Fruit fly (Drosophila melanogaster) whole organism, embryonic: Measurements from ENCODE around the gene Dus1.

Experiments
- Ada2b ChIP-seq: fragments of 200-800 bp; sonication (Bioruptor generic); IDR thresholded peaks from 2 replicates; pipeline ENCODE4 v1.3.6; 2022; ENCODE audit warnings: missing biosample characterization, missing genetic modification characterization
- C15 ChIP-seq: fragments of 200-800 bp; sonication (Bioruptor generic); IDR thresholded peaks from 3 replicates; pipeline ENCODE4 v1.3.6; 2022; ENCODE audit warnings: missing biosample characterization, missing genetic modification characterization
- CG10321 ChIP-seq: fragments of 200-800 bp; sonication (Bioruptor generic); IDR thresholded peaks from 2 replicates; pipeline ENCODE4 v1.3.6; 2022; ENCODE audit warnings: missing biosample characterization, missing genetic modification characterization
- CG10565 ChIP-seq: fragments of 200-800 bp; sonication (Bioruptor generic); optimal IDR thresholded peaks from 3 replicates; lab custom pipeline; 2016; ENCODE audit warnings: missing biosample characterization, mild to moderate bottlenecking, missing genetic modification characterization
- CG11696 ChIP-seq: fragments of 200-800 bp; sonication (Bioruptor generic); IDR thresholded peaks from 2 replicates; pipeline ENCODE4 v1.3.6; 2022; ENCODE audit warnings: missing biosample characterization, missing genetic modification characterization
- CG1233 ChIP-seq: fragments of 200-800 bp; sonication (Bioruptor generic); optimal IDR thresholded peaks from 4 replicates; lab custom pipeline; 2018; ENCODE audit warnings: missing biosample characterization, mild to moderate bottlenecking, missing genetic modification characterization
- CG1529 ChIP-seq: fragments of 200-800 bp; sonication (Bioruptor generic); optimal IDR thresholded peaks from 3 replicates; lab custom pipeline; 2018; ENCODE audit warnings: missing biosample characterization, missing genetic modification characterization
- CG15479 ChIP-seq: fragments of 200-800 bp; sonication (Bioruptor generic); optimal IDR thresholded peaks from 3 replicates; lab custom pipeline; 2019; ENCODE audit warnings: missing biosample characterization, mild to moderate bottlenecking, missing genetic modification characterization, moderate library complexity
- CG17568 ChIP-seq: fragments of 200-800 bp; sonication (Bioruptor generic); optimal IDR thresholded peaks from 2 replicates; lab custom pipeline; 2018; ENCODE audit warnings: missing biosample characterization, mild to moderate bottlenecking, missing genetic modification characterization, moderate library complexity
- CG18599 ChIP-seq: fragments of 200-800 bp; sonication (Bioruptor generic); optimal IDR thresholded peaks from 3 replicates; lab custom pipeline; 2017; ENCODE audit warnings: missing biosample characterization, missing genetic modification characterization, mild to moderate bottlenecking, moderate library complexity, missing genetic modification reagents
- CG18764 ChIP-seq: fragments of 200-800 bp; sonication (Bioruptor generic); optimal IDR thresholded peaks from 3 replicates; lab custom pipeline; 2016; ENCODE audit warnings: missing biosample characterization, missing genetic modification characterization
- CG2120 ChIP-seq: fragments of 200-800 bp; sonication (Bioruptor generic); optimal IDR thresholded peaks from 3 replicates; lab custom pipeline; 2016; ENCODE audit warnings: missing biosample characterization, missing genetic modification characterization
- CG6272 ChIP-seq: fragments of 200-800 bp; sonication (Bioruptor generic); IDR thresholded peaks from 2 replicates; pipeline ENCODE4 v1.3.6; 2022; ENCODE audit warnings: missing biosample characterization, missing genetic modification characterization
- CG6854 ChIP-seq: fragments of 200-800 bp; sonication (Bioruptor generic); optimal IDR thresholded peaks from 3 replicates; lab custom pipeline; 2017; ENCODE audit warnings: missing biosample characterization, mild to moderate bottlenecking, missing genetic modification characterization
- CG7745 ChIP-seq: fragments of 200-800 bp; sonication (Bioruptor generic); optimal IDR thresholded peaks from 2 replicates; lab custom pipeline; 2018; ENCODE audit warnings: missing biosample characterization, mild to moderate bottlenecking, missing genetic modification characterization, moderate library complexity
- CG9727 ChIP-seq: fragments of 200-800 bp; sonication (Bioruptor generic); optimal IDR thresholded peaks from 3 replicates; lab custom pipeline; 2017; ENCODE audit warnings: missing biosample characterization, mild to moderate bottlenecking, missing genetic modification characterization
- Dip3 ChIP-seq: fragments of 200-800 bp; sonication (Bioruptor generic); optimal IDR thresholded peaks from 3 replicates; lab custom pipeline; 2016; ENCODE audit warnings: missing biosample characterization, missing genetic modification characterization
- Dp ChIP-seq: fragments of 200-800 bp; sonication (Bioruptor generic); optimal IDR thresholded peaks from 2 replicates; lab custom pipeline; 2018; ENCODE audit warnings: missing biosample characterization, mild to moderate bottlenecking, missing genetic modification characterization, moderate library complexity
- Fer2 ChIP-seq: fragments of 200-800 bp; sonication (Bioruptor generic); optimal IDR thresholded peaks from 2 replicates; lab custom pipeline; 2018; ENCODE audit warnings: missing biosample characterization, mild to moderate bottlenecking, missing genetic modification characterization, moderate library complexity
- Lim3 ChIP-seq: fragments of 200-800 bp; sonication (Bioruptor generic); IDR thresholded peaks from 2 replicates; pipeline ENCODE4 v1.3.6; 2022; ENCODE audit warnings: missing biosample characterization, missing genetic modification characterization
- Nf-YA ChIP-seq: fragments of 200-800 bp; sonication (Bioruptor generic); IDR thresholded peaks from 2 replicates; pipeline ENCODE4 v1.3.6; 2022; ENCODE audit warnings: missing biosample characterization, missing genetic modification characterization
- Pdp1 ChIP-seq, 2 experiments: fragments of 200-800 bp; sonication (Bioruptor generic); optimal IDR thresholded peaks; 3 replicates each; lab custom pipeline; 2016; ENCODE audit warnings: missing biosample characterization in 2 of 2, missing genetic modification characterization in 2 of 2, mild to moderate bottlenecking in 1 of 2, moderate library complexity in 1 of 2
- Sox100B ChIP-seq: fragments of 200-800 bp; sonication (Bioruptor generic); optimal IDR thresholded peaks from 3 replicates; lab custom pipeline; 2018; ENCODE audit warnings: missing biosample characterization, mild to moderate bottlenecking, missing genetic modification characterization
- Sox102F ChIP-seq: fragments of 200-800 bp; sonication (Bioruptor generic); optimal IDR thresholded peaks from 2 replicates; lab custom pipeline; 2018; ENCODE audit warnings: missing biosample characterization, mild to moderate bottlenecking, missing genetic modification characterization, moderate library complexity
- Tbp ChIP-seq: fragments of >200 bp; optimal IDR thresholded peaks from 2 replicates; lab custom pipeline; 2018; ENCODE audit warnings: missing biosample characterization, missing genetic modification characterization
- Usf ChIP-seq: fragments of 200-800 bp; sonication (Bioruptor generic); optimal IDR thresholded peaks from 2 replicates; lab custom pipeline; 2017; ENCODE audit warnings: missing genotype, missing biosample characterization, missing genetic modification characterization
- ab ChIP-seq: fragments of 200-800 bp; sonication (Bioruptor generic); optimal IDR thresholded peaks from 2 replicates; lab custom pipeline; 2016; ENCODE audit warnings: missing biosample characterization, missing genetic modification characterization
- bab2 ChIP-seq: fragments of 200-800 bp; sonication (Bioruptor generic); optimal IDR thresholded peaks from 2 replicates; lab custom pipeline; 2016; ENCODE audit warnings: missing biosample characterization, missing genetic modification characterization
- btn ChIP-seq: fragments of 200-800 bp; sonication (Bioruptor generic); optimal IDR thresholded peaks from 2 replicates; lab custom pipeline; 2016; ENCODE audit warnings: missing biosample characterization, missing genetic modification characterization
- cad ChIP-seq: fragments of >200 bp; optimal IDR thresholded peaks from 2 replicates; lab custom pipeline; 2017; ENCODE audit warnings: missing biosample characterization, missing genetic modification characterization
- cas ChIP-seq: fragments of 200-800 bp; sonication (Bioruptor generic); IDR thresholded peaks from 2 replicates; pipeline ENCODE4 v1.3.6; 2022; ENCODE audit warnings: missing biosample characterization, missing genetic modification characterization
- caup ChIP-seq: fragments of 200-800 bp; sonication (Bioruptor generic); optimal IDR thresholded peaks from 3 replicates; lab custom pipeline; 2017; ENCODE audit warnings: missing biosample characterization, mild to moderate bottlenecking, missing genetic modification characterization, moderate library complexity; ENCODE audit not compliant: severe bottlenecking
- dm ChIP-seq: fragments of 200-800 bp; sonication (Bioruptor generic); optimal IDR thresholded peaks from 3 replicates; lab custom pipeline; 2016; ENCODE audit warnings: missing biosample characterization, missing genetic modification characterization
- en ChIP-seq: fragments of 200-800 bp; sonication (Bioruptor generic); optimal IDR thresholded peaks from 2 replicates; lab custom pipeline; 2016; ENCODE audit warnings: missing biosample characterization, missing genetic modification characterization
- eve ChIP-seq, 2 experiments: fragments of >200 bp; optimal IDR thresholded peaks; 2 replicates each; lab custom pipeline; 2017; ENCODE audit warnings: missing biosample characterization in 2 of 2, missing genetic modification characterization in 2 of 2
- fru ChIP-seq: fragments of >200 bp; optimal IDR thresholded peaks from 2 replicates; lab custom pipeline; 2017
- gce ChIP-seq: fragments of 200-800 bp; sonication (Bioruptor generic); IDR thresholded peaks from 3 replicates; pipeline ENCODE4 v1.3.6; 2022; ENCODE audit warnings: missing biosample characterization, missing genetic modification characterization
- gsb-n ChIP-seq: fragments of 200-800 bp; sonication (Bioruptor generic); optimal IDR thresholded peaks from 3 replicates; lab custom pipeline; 2018; ENCODE audit warnings: missing biosample characterization, mild to moderate bottlenecking, missing genetic modification characterization
- jigr1 ChIP-seq: fragments of 200-800 bp; sonication (Bioruptor generic); IDR thresholded peaks from 3 replicates; pipeline ENCODE4 v1.3.6; 2022; ENCODE audit warnings: missing biosample characterization, missing genetic modification characterization
- kah ChIP-seq: fragments of 200-800 bp; sonication (Bioruptor generic); optimal IDR thresholded peaks from 2 replicates; lab custom pipeline; 2018; ENCODE audit warnings: missing biosample characterization, mild to moderate bottlenecking, missing genetic modification characterization
- mirr ChIP-seq: fragments of 200-800 bp; sonication (Bioruptor generic); optimal IDR thresholded peaks from 3 replicates; lab custom pipeline; 2018; ENCODE audit warnings: missing biosample characterization, mild to moderate bottlenecking, missing genetic modification characterization
- mld ChIP-seq: fragments of 200-800 bp; sonication (Bioruptor generic); IDR thresholded peaks from 3 replicates; pipeline ENCODE4 v1.3.6; 2022; ENCODE audit warnings: missing biosample characterization, missing genetic modification characterization; ENCODE audit not compliant: partially characterized antibody
- sens-2 ChIP-seq: fragments of 200-800 bp; sonication (Bioruptor generic); IDR thresholded peaks from 2 replicates; pipeline ENCODE4 v1.3.6; 2022; ENCODE audit warnings: missing biosample characterization, missing genetic modification characterization
- sima ChIP-seq: fragments of 200-800 bp; sonication (Bioruptor generic); optimal IDR thresholded peaks from 2 replicates; lab custom pipeline; 2016; ENCODE audit warnings: missing biosample characterization, missing genetic modification characterization
- sisA ChIP-seq: fragments of 200-800 bp; sonication (Bioruptor generic); IDR thresholded peaks from 2 replicates; pipeline ENCODE4 v1.3.6; 2022; ENCODE audit warnings: missing biosample characterization, missing genetic modification characterization
- so ChIP-seq: fragments of 200-800 bp; sonication (Bioruptor generic); IDR thresholded peaks from 3 replicates; pipeline ENCODE4 v1.3.6; 2022; ENCODE audit warnings: missing biosample characterization, missing genetic modification characterization
- sob ChIP-seq: fragments of 200-800 bp; sonication (Bioruptor generic); IDR thresholded peaks from 2 replicates; pipeline ENCODE4 v1.3.6; 2022; ENCODE audit warnings: missing biosample characterization, missing genetic modification characterization
- trh ChIP-seq: fragments of 200-800 bp; sonication (Bioruptor generic); optimal IDR thresholded peaks from 2 replicates; lab custom pipeline; 2016; ENCODE audit warnings: missing biosample characterization, missing genetic modification characterization
- unc-4 ChIP-seq: fragments of 200-800 bp; sonication (Bioruptor generic); IDR thresholded peaks from 2 replicates; pipeline ENCODE4 v1.3.6; 2022; ENCODE audit warnings: missing biosample characterization, missing genetic modification characterization; ENCODE audit not compliant: partially characterized antibody
- z ChIP-seq: fragments of 200-800 bp; sonication (Bioruptor generic); IDR thresholded peaks from 3 replicates; pipeline ENCODE4 v1.3.6; 2022; ENCODE audit warnings: missing biosample characterization, missing genetic modification characterization
- zen ChIP-seq: fragments of 200-800 bp; sonication (Bioruptor generic); optimal IDR thresholded peaks from 3 replicates; lab custom pipeline; 2018; ENCODE audit warnings: missing biosample characterization, mild to moderate bottlenecking, missing genetic modification characterization, moderate library complexity
- zfh1 ChIP-seq: fragments of 200-800 bp; sonication (Bioruptor generic); IDR thresholded peaks from 3 replicates; pipeline ENCODE4 v1.3.6; 2022; ENCODE audit warnings: missing biosample characterization, missing genetic modification characterization
- zfh2 ChIP-seq: fragments of 200-800 bp; sonication (Bioruptor generic); optimal IDR thresholded peaks from 2 replicates; lab custom pipeline; 2016; ENCODE audit warnings: missing biosample characterization, missing genetic modification characterization

Gene Dus1

dm6 chr2L:283071-283482, 11.5 kb upstream of the Dus1 start, which contains the start of gene CG11601 (continued):
- TF ChIP-seq CG17568 (GFP tag; lab: Kevin White, UChicago) (no peak), sens-2 (GFP tag; lab: Robert Waterston, UW) (no peak), CG11696 (GFP tag; lab: Robert Waterston, UW) (no peak), Nf-YA (GFP tag; lab: Robert Waterston, UW) (no peak), en (no peak), Fer2 (tag; lab: Kevin White, UChicago) (no peak), sob (peak; percentile 50; the same call in 1 of the 2 replicates), bab2 (GFP tag; lab: Kevin White, UChicago) (no peak), fru (lab: Kevin White, UChicago) (no peak), eve (GFP tag; optimal IDR thresholded peaks at IDR 0.05; lab: Kevin White, UChicago) (no peak), so (GFP tag; lab: Robert Waterston, UW) (no peak), jigr1 (GFP tag; lab: Robert Waterston, UW) (no peak), Sox100B (GFP tag; lab: Kevin White, UChicago) (no peak), unc-4 (GFP tag; lab: Robert Waterston, UW) (0 out of 2 replicates have a peak, but pooled peaks have one; percentile 24), Pdp1 (GFP tag; optimal IDR thresholded peaks at IDR 0.05; lab: Kevin White, UChicago) (peak in 1 of 2 experiments; percentile 57), caup (GFP tag; lab: Kevin White, UChicago) (no peak), CG1529 (GFP tag; lab: Kevin White, UChicago) (no peak), Usf (GFP tag; lab: Kevin White, UChicago) (no peak), Dip3 (peak; percentile 6), zen (tag; lab: Kevin White, UChicago) (no peak), cas (no peak), kah (GFP tag; lab: Kevin White, UChicago) (no peak), gsb-n (tag; lab: Kevin White, UChicago) (no peak), CG1233 (GFP tag; lab: Kevin White, UChicago) (no peak), CG9727 (GFP tag; lab: Kevin White, UChicago) (peak; percentile 1), z (GFP tag; lab: Robert Waterston, UW) (no peak), Lim3 (no peak), cad (no peak), CG2120 (GFP tag; lab: Kevin White, UChicago) (peak; percentile 60), mirr (GFP tag; lab: Kevin White, UChicago) (no peak), mld (no peak), dm (GFP tag; lab: Kevin White, UChicago) (peak; percentile 14), gce (GFP tag; lab: Robert Waterston, UW) (no peak), btn (GFP tag; lab: Kevin White, UChicago) (no peak), zfh1 (GFP tag; lab: Robert Waterston, UW) (0 out of 3 replicates have a peak, but pooled peaks have one; percentile 44), CG10565 (GFP tag; lab: Kevin White, UChicago) (no peak), CG6854 (GFP tag; lab: Kevin White, UChicago) (no peak), sisA (0 out of 2 replicates have a peak, but pooled peaks have one; percentile 5), Tbp (GFP tag; lab: Kevin White, UChicago) (no peak), sima (GFP tag; lab: Kevin White, UChicago) (no peak), CG15479 (no peak), CG7745 (tag; lab: Kevin White, UChicago) (no peak), CG18764 (GFP tag; lab: Kevin White, UChicago) (peak; percentile 98), C15 (no peak), Ada2b (GFP tag; lab: Robert Waterston, UW) (no peak), ab (GFP tag; lab: Kevin White, UChicago) (no peak), CG18599 (GFP tag; lab: Kevin White, UChicago) (no peak), trh (GFP tag; lab: Kevin White, UChicago) (no peak), zfh2 (peak; percentile 65), CG6272 (peak; percentile 34; the same call in 1 of the 2 replicates), Sox102F (no peak), Dp (GFP tag; lab: Kevin White, UChicago) (peak; percentile 61), CG10321 (GFP tag; lab: Robert Waterston, UW) (no peak)
